Fruit fly (Drosophila melanogaster): ENCODE measurements around the gene CG31140.

CG31140 gene

dm6 chr3R:24025715-24026467, 62.9 kb downstream of the CG31140 start (continued):
- TF ChIP-seq gem (tag; optimal IDR thresholded peaks at IDR 0.05) (peak; percentile 58), CG17912 (GFP tag; optimal IDR thresholded peaks at IDR 0.05) (no peak), CG4404 (GFP tag; IDR thresholded peaks at IDR 0.05) (no peak), kah (GFP tag; optimal IDR thresholded peaks at IDR 0.05) (no peak), jing (GFP tag; optimal IDR thresholded peaks at IDR 0.05) (no peak), B-H1 (GFP tag; IDR thresholded peaks at IDR 0.05) (no peak; the same call in 2 of the 3 replicates), Taf1 (GFP tag; IDR thresholded peaks at IDR 0.05) (no peak), CG14014 (GFP tag; IDR thresholded peaks at IDR 0.05) (peak; percentile 36; the same call in 1 of the 2 replicates), prd (optimal IDR thresholded peaks at IDR 0.05) (no peak), prd (GFP tag; IDR thresholded peaks at IDR 0.05) (peak; percentile 49; the same call in 2 of the 3 replicates), wor (GFP tag; IDR thresholded peaks at IDR 0.05) (no peak), Elba2 (GFP tag; optimal IDR thresholded peaks at IDR 0.05) (no peak), dmrt99B (tag; optimal IDR thresholded peaks at IDR 0.05) (peak; percentile 54), CG12219 (GFP tag; optimal IDR thresholded peaks at IDR 0.05) (peak; percentile 13), CG13424 (tag; optimal IDR thresholded peaks at IDR 0.05) (peak; percentile 43), Fer1 (GFP tag; optimal IDR thresholded peaks at IDR 0.05) (no peak), Bdp1 (GFP tag; optimal IDR thresholded peaks at IDR 0.05) (no peak), CG34422 (GFP tag; IDR thresholded peaks at IDR 0.05) (0 out of 3 replicates have a peak, but pooled peaks have one; percentile 15), CG32532 (GFP tag; IDR thresholded peaks at IDR 0.05) (no peak; the same call in 1 of the 2 replicates), chm (GFP tag; IDR thresholded peaks at IDR 0.05) (no peak), CG8924 (tag; optimal IDR thresholded peaks at IDR 0.05) (peak; percentile 47), CG14710 (tag; optimal IDR thresholded peaks at IDR 0.05) (no peak), dmrt11E (tag; optimal IDR thresholded peaks at IDR 0.05) (peak; percentile 26), gcm2 (GFP tag; optimal IDR thresholded peaks at IDR 0.05) (no peak), pb (GFP tag; optimal IDR thresholded peaks at IDR 0.05) (no peak), Eip74EF (GFP tag; optimal IDR thresholded peaks at IDR 0.05) (peak in 1 of 2 experiments; percentile 13), ssp (GFP tag; IDR thresholded peaks at IDR 0.05) (no peak), CG12769 (tag; optimal IDR thresholded peaks at IDR 0.05) (peak; percentile 36), odd (GFP tag; optimal IDR thresholded peaks at IDR 0.05) (no peak), E2f2 (GFP tag; IDR thresholded peaks at IDR 0.05) (0 out of 2 replicates have a peak, but pooled peaks have one; percentile 21), D19B (GFP tag; optimal IDR thresholded peaks at IDR 0.05) (peak; percentile 55), CG2889 (GFP tag; IDR thresholded peaks at IDR 0.05) (no peak), bsh (GFP tag; optimal IDR thresholded peaks at IDR 0.05) (peak in 1 of 2 experiments; percentile 65), CG3281 (GFP tag; optimal IDR thresholded peaks at IDR 0.05) (no peak), lmd (GFP tag; IDR thresholded peaks at IDR 0.05) (peak; percentile 47), grn (GFP tag; optimal IDR thresholded peaks at IDR 0.05) (no peak), wdn (GFP tag; IDR thresholded peaks at IDR 0.05) (no peak), CG15269 (tag; optimal IDR thresholded peaks at IDR 0.05) (peak; percentile 28), CHES-1-like (GFP tag; optimal IDR thresholded peaks at IDR 0.05) (no peak), Ets65A (GFP tag) (no peak), CG12071 (GFP tag; optimal IDR thresholded peaks at IDR 0.05) (no peak), CG3838 (GFP tag; optimal IDR thresholded peaks at IDR 0.05) (no peak), Sry-β (GFP tag; optimal IDR thresholded peaks at IDR 0.05) (no peak), HLH3B (GFP tag; IDR thresholded peaks at IDR 0.05) (0 out of 2 replicates have a peak, but pooled peaks have one; percentile 14), Dad (GFP tag; optimal IDR thresholded peaks at IDR 0.05) (no peak), Fer3 (tag; optimal IDR thresholded peaks at IDR 0.05) (no peak), knrl (GFP tag; IDR thresholded peaks at IDR 0.05; ENCODE audit: partially characterized antibody) (no peak), CG31441 (GFP tag; IDR thresholded peaks at IDR 0.05) (peak; percentile 51), fd3F (GFP tag; optimal IDR thresholded peaks at IDR 0.05) (no peak), CG16863 (GFP tag; optimal IDR thresholded peaks at IDR 0.05) (peak; percentile 44)

Data from whole organism, embryonic.